Fruit fly (Drosophila melanogaster): ENCODE measurements around the gene Pfdn6.

Gene Pfdn6

dm6 chr3L:19906780-19907705 is 16.4 kb upstream of the Pfdn6 start:
- no peak for TF ChIP-seq gl (tag; optimal IDR thresholded peaks at IDR 0.05)
- TF ChIP-seq Pif1B (GFP tag; optimal IDR thresholded peaks at IDR 0.05): no peak
- TF ChIP-seq CG4496 (GFP tag; IDR thresholded peaks at IDR 0.05): no peak
- TF ChIP-seq CG12605 (GFP tag; IDR thresholded peaks at IDR 0.05): no peak
- TF ChIP-seq D1 (tag; optimal IDR thresholded peaks at IDR 0.05): no peak
- TF ChIP-seq CG17806 (tag; optimal IDR thresholded peaks at IDR 0.05): no peak
- TF ChIP-seq CG13204 (GFP tag; optimal IDR thresholded peaks at IDR 0.05): no peak
- TF ChIP-seq fd96Ca (GFP tag; IDR thresholded peaks at IDR 0.05): no peak
- no peak for TF ChIP-seq rn (GFP tag; IDR thresholded peaks at IDR 0.05)
- TF ChIP-seq CG8301 (tag; optimal IDR thresholded peaks at IDR 0.05): no peak
- TF ChIP-seq Snoo (tag; optimal IDR thresholded peaks at IDR 0.05): no peak
- no peak for TF ChIP-seq CG10348 (GFP tag; IDR thresholded peaks at IDR 0.05)

DNA sequence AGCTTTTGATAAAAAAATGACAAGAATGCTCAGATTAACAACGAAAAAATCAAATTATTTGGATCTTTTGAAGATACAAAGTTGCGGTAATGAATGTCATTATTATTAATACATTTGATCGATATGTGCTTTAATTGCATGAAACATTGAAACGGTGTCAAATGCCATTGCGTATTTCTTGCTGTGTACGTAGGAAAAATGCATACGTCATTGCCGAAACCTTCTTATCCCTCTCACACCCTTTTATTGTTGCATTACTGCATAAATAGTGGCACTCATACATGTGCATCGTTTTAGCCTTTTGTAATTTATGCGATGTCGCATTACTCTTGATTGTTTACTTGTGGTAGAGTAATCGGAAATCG is 15.8 kb upstream of the Pfdn6 start:
- TF ChIP-seq Pif1A (GFP tag; optimal IDR thresholded peaks at IDR 0.05) (no peak), D1 (tag; optimal IDR thresholded peaks at IDR 0.05) (no peak), CG17806 (tag; optimal IDR thresholded peaks at IDR 0.05) (no peak), CG4496 (GFP tag; IDR thresholded peaks at IDR 0.05) (peak; percentile 29; the same call in 1 of the 3 replicates)

DNA sequence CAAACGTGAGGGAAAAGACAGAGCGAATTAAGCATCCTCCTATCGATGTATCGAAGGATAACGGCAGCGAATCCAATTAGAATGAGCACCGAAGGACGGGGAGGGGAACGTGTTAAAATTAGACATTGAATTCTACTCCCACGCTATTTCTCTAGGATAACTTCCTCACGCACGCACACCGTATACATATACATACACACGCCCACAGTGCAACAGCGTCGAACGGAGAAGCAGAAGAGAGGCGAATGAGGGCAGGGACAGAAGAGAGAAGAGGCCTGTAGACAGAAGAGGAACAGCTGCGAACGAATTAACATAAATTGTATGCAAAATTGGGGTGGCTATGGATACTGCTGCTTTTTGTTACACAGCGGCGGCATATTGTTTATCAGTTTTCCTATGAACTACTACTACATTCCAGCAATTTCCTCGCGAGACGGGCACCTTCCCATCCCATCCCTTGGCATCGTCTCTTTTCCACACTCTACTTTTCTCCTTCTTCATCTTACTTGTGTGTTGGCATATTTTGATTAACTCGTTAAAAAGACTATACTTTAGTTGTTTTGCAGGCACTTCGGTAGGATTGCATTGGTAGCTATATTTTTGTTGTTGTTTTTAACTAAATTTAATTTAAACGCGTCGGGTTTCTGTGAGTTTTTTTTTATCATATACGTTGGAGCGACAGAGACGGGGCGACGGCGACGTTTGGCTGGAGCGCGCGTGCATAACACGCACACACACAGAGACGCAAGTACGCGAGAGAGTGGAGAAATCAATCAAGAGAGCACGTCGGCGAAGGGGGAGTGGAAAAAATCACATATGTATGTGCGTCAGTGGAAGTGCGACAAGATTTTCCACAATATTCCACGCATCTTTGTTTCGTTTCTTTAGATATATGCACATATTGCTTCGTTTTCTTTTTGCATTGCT is 15.0 kb upstream of the Pfdn6 start:
- TF ChIP-seq fd96Ca (GFP tag; IDR thresholded peaks at IDR 0.05): no peak
- TF ChIP-seq CG32121 (GFP tag; IDR thresholded peaks at IDR 0.05): peak; percentile 62; the same call in 1 of the 2 replicates
- TF ChIP-seq EcR (GFP tag; optimal IDR thresholded peaks at IDR 0.05): peak; percentile 18
- peak; percentile 7; the same call in 1 of the 2 replicates for TF ChIP-seq CG12605 (GFP tag; IDR thresholded peaks at IDR 0.05)
- TF ChIP-seq CG8301 (tag; optimal IDR thresholded peaks at IDR 0.05): no peak
- TF ChIP-seq Ets98B (GFP tag; IDR thresholded peaks at IDR 0.05): peak; percentile 28; the same call in 1 of the 2 replicates
- no peak for TF ChIP-seq D1 (tag; optimal IDR thresholded peaks at IDR 0.05)
- no peak for TF ChIP-seq CG17806 (tag; optimal IDR thresholded peaks at IDR 0.05)
- peak; percentile 19; the same call in 1 of the 3 replicates for TF ChIP-seq CG4496 (GFP tag; IDR thresholded peaks at IDR 0.05)

DNA sequence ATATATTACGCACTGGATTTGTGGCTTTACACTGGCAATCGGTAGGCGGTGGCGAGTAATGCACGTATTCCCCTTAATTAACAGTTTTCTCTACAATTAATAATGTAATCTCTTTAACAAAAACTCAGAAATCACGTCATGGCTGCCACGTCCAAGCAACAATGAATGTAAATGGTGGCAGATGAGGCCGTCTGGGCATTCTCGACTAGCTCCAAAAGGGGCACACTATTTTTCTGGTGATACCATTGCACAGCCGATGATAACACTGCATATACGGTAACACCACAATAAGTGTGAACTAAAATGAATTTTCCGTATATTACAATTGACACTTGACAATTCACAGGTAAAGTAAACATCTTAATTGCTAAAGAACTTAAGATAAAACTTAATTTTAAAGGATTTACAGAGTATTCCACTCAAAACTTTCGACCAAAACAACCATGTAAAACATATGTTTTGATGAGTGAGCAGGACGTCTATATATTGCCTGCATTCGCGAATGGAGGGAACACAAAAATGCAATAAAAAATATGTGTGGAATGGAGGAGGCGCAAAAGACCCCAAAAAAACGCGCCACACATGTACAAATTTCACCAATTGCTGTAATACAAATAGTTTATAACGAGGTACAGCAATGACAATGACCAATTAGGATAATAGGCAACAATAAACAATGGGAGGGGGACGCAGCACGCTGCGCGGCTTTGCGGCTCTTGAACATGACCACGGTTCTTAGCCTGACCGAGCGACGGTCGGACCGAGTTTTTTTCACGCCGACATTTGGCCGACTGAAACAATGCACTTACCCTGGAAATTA is 14.0 kb upstream of the Pfdn6 start:
- TF ChIP-seq CG8159 (tag; optimal IDR thresholded peaks at IDR 0.05) (peak; percentile 16), gl (tag; optimal IDR thresholded peaks at IDR 0.05) (no peak), CG9948 (tag; optimal IDR thresholded peaks at IDR 0.05) (no peak), fd96Ca (GFP tag; IDR thresholded peaks at IDR 0.05) (no peak)

dm6 chr3L:19910054-19910414 is 13.4 kb upstream of the Pfdn6 start, which contains the start of the genes Mi-2 and Prp3:
TSS of gene Mi-2 (minus strand) at chr3L:19910215.
TSS of gene Prp3 (plus strand) at chr3L:19910300.
- TF ChIP-seq CG8301 (tag; optimal IDR thresholded peaks at IDR 0.05) (no peak), CG13204 (GFP tag; optimal IDR thresholded peaks at IDR 0.05) (no peak), CG15710 (tag; optimal IDR thresholded peaks at IDR 0.05) (peak; percentile 10), Ets98B (GFP tag; IDR thresholded peaks at IDR 0.05) (peak; percentile 20; the same call in 1 of the 2 replicates), rn (GFP tag; IDR thresholded peaks at IDR 0.05) (no peak), Snoo (tag; optimal IDR thresholded peaks at IDR 0.05) (peak; percentile 21)

- TF ChIP-seq EcR (GFP tag; optimal IDR thresholded peaks at IDR 0.05) (no peak), CG8301 (tag; optimal IDR thresholded peaks at IDR 0.05) (no peak), Snoo (tag; optimal IDR thresholded peaks at IDR 0.05) (no peak), fd96Ca (GFP tag; IDR thresholded peaks at IDR 0.05) (no peak), rn (GFP tag; IDR thresholded peaks at IDR 0.05) (no peak), CG17806 (tag; optimal IDR thresholded peaks at IDR 0.05) (no peak), Pif1B (GFP tag; optimal IDR thresholded peaks at IDR 0.05) (no peak), Ets98B (GFP tag; IDR thresholded peaks at IDR 0.05) (no peak), Pif1A (GFP tag; optimal IDR thresholded peaks at IDR 0.05) (no peak), CG9948 (tag; optimal IDR thresholded peaks at IDR 0.05) (no peak)
Observed at dm6 chr3L:19913328-19913936, 10.0 kb upstream of the Pfdn6 start, which contains the start of gene Mtr3. TSS of gene Mtr3 (minus strand) at chr3L:19913715.
